Fruit fly (Drosophila melanogaster) whole organism, larva: ENCODE measurements around the gene CAH1.

Experiments
- noc ChIP-seq: fragments of 200-800 bp; sonication (Bioruptor generic); optimal IDR thresholded peaks from 3 replicates; lab custom pipeline; 2019; ENCODE audit warnings: missing biosample characterization, mild to moderate bottlenecking, missing genetic modification characterization, moderate library complexity

Gene CAH1

dm6 chr2L:13803032-13803661 is at the start of gene CAH1:
CAH1 (plus strand) TSS chr2L:13803626.
- no peak for TF ChIP-seq noc (tag; lab: Kevin White, UChicago)

dm6 chr2L:13763144-13763543 is 40.3 kb upstream of the CAH1 start:
- TF ChIP-seq noc (tag; lab: Kevin White, UChicago): no peak

dm6 chr2L:13770884-13771283 is 32.5 kb upstream of the CAH1 start:
- TF ChIP-seq noc (tag; lab: Kevin White, UChicago): no peak

- no peak for TF ChIP-seq noc (tag; lab: Kevin White, UChicago)
Observed at dm6 chr2L:13773697-13774096, 29.7 kb upstream of the CAH1 start, which contains the start of gene CG43376. CG43376 (plus strand) TSS chr2L:13773997.

DNA sequence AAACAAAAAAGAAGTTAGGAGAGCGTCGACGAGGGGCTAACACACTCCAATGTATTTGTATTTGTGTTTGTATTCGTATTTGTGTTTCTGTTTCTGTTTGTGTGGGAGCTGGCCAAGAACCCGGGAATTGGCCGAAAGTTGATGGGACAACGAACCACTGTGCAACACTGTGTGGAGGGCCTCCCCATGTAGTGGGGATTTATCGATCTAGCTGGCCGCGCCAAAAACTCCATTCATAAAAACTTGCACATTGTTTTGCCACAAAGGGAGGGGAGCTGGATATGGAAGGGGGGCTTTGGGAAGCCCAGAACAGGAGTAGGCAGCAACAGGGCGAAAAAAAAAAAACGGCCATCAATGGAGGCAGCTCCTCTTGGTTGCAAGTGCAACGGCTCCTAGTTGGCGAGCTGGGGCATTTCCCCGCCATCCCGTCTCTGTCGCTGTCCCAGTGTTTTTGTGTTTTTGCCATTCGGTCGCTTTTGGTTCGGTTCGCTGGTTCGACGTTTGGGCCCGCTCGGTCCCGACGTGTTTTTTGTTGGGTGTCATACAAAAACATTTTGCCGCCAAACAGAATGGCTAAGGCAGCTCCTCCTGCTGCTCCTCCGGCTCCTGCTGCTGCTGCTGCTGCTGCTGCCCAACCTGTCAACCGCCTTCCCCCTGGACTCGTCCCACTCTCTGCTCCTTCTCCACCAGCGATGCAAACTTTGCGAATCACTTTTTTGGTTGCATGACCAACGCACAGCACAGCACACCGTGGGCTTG is 26.3 kb upstream of the CAH1 start:
- TF ChIP-seq noc (tag; lab: Kevin White, UChicago): no peak

DNA sequence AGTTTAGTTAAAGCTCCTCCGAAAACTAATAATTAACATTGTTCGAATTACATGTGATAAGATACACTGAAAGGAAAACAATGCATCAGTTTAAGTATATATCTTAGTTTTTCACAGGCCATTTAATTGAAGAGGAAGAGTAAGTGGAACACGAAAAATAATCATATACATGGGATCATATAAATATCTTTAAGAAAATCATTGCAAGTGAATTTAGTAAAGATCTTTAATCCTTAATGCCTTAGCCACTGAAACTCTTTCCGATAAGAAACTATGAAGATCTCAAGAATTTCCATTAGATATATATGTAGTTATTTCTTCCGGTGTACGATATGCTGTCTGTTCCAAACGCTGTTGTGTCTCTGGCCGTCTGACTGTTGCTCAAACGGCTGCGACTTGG is 24.8 kb upstream of the CAH1 start:
- TF ChIP-seq noc (tag; lab: Kevin White, UChicago): no peak

DNA sequence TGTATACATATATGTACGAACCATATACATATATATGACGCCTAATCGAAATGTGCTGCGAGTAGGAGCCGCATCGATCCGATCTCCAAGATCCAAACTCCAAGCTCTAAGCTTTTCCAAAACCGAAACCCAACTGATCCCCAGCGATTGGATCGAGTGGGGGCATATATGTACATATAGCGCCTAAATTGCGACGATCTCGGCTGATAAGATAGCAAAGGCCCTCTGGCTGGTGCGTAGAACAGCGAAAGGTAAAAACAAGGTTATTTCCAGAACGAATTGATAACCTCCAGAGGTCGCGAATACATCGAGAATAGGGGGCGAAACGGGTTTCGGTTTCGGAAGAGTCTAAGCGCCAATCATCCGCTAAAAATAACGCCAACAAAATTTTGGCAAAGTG is 24.3 kb upstream of the CAH1 start:
- no peak for TF ChIP-seq noc (tag; lab: Kevin White, UChicago)

DNA sequence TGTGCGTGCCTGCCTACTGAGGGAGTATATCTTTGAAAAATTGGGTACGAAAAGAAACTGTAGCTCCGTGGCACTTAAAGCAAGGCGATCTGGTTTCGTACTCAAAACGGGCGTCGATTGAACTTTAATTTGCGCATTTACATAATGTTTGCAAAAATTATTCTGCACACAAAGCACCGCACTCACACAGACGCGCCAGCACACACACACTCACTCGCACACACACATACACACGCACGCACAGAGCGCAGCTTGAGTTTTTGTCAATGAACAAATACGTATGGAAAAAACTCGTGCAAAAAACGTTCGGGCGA is 23.7 kb upstream of the CAH1 start:
- no peak for TF ChIP-seq noc (tag; lab: Kevin White, UChicago)

- TF ChIP-seq noc (tag; lab: Kevin White, UChicago): peak; percentile 92
Observed at dm6 chr2L:13780109-13780947, 23.1 kb upstream of the CAH1 start, which contains the start of the genes CG9008 and p38b. CG9008 (minus strand) TSS chr2L:13780165. p38b (plus strand) TSS chr2L:13780689.

dm6 chr2L:13783264-13784154 is 19.9 kb upstream of the CAH1 start, which contains the start of gene Eato:
Eato (plus strand) TSS chr2L:13784084.
- no peak for TF ChIP-seq noc (tag; lab: Kevin White, UChicago)

DNA sequence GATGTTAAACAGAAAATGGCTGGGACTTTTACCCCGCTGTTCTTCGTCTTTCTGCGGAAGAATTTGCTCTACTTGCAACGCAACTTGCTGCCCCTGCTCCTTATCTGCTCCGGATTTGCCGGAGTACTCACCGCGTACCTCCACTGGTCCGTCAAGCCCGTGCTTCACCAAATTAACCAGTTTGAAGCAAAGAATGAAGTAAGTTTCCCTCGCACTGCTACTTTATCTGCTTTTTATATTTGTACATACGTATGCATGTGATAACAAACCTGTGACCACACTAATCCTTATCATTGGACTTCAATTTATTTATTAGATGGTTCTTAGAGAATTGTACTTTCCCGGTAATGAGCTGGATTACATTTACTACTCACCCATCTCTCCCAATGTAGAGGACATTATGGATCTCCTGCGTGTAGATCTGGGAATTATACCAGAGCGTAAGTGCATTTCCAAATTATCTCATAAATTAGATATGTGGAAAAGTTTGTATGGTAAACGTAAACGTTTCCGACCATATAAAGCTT is 19.2 kb upstream of the CAH1 start, which contains the start of gene CG16890:
Gene CG16890 (minus strand): TSS at position 184 of the 527 bp plus-strand sequence.
- TF ChIP-seq noc (tag; lab: Kevin White, UChicago): peak; percentile 10

DNA sequence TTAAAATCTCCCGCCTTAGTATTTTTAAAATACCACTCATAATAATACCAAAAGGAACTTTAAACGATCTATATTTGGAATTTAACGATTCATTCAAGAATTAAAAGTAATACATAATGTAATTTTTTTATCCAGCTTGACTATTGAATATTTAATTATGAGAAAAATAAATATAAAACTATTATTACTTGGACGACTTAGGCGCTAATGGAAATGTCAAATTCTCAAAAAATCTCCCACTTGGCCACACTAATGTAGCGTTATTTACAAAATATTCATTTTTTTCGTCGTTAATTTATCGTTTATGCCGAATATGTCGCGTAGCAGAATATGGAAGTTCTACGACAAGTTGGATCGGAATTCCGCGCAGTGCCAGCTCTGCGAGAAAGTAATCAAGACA is 12.7 kb upstream of the CAH1 start, which contains the start of gene CG16863:
Gene CG16863 (plus strand): TSS at position 245 of the 400 bp plus-strand sequence.
- TF ChIP-seq noc (tag; lab: Kevin White, UChicago): no peak

DNA sequence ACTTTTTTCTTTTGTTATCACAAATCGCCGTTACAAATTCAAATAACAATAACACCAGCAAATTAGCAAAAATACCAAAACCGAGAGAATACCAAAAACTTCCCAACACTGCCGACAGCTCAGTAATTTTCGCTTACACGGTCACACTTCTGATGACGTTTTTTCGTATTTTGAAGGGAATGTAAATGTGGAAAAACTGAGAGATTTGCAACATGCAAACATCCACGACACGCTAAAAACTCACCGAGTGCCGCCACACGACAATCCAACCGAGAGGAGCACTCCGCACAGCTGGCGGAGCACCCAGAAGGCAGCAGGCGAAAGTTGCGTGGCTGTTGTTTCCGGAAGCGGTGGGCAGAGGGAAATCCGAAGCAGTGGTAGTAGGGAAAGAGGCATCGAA is 10.0 kb upstream of the CAH1 start, which contains the start of gene Sec71:
Gene Sec71 (plus strand): TSS at position 117 of the 400 bp plus-strand sequence.
- no peak for TF ChIP-seq noc (tag; lab: Kevin White, UChicago)

DNA sequence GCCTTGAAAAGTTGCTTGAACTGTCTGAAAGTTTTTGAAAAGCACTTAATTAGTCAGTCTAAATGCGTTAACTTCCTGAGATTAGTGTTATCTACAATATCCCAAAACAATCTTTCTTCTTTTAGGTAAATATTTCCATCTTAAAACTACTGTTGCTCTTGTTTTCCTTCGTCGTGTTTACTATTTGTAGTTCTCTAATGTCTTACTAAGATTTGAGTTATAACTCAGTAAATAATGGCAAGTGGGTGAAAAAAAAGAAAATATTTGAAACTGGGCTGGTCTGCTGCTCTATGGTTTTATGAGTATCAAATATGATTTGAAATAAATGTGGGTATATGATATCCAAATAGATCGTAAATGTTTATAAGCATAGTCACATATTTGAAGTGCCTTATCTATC is 2.3 kb upstream of the CAH1 start:
- TF ChIP-seq noc (tag; lab: Kevin White, UChicago): peak; percentile 46
